Fruit fly (Drosophila melanogaster): ENCODE measurements around the gene mRNA-cap.

The mRNA-cap gene

dm6 chrX:14226093-14226492 is 16.5 kb downstream of the mRNA-cap start, which contains the start of gene mRpL38:
TSS of gene mRpL38 (plus strand) at chrX:14226289.
- TF ChIP-seq insv (optimal IDR thresholded peaks at IDR 0.05) (no peak), psq (optimal IDR thresholded peaks at IDR 0.05) (no peak), Myc (optimal IDR thresholded peaks at IDR 0.05) (no peak), h (optimal IDR thresholded peaks at IDR 0.05) (no peak), Sin3A (optimal IDR thresholded peaks at IDR 0.05) (no peak), ttk (optimal IDR thresholded peaks at IDR 0.05) (no peak)

DNA sequence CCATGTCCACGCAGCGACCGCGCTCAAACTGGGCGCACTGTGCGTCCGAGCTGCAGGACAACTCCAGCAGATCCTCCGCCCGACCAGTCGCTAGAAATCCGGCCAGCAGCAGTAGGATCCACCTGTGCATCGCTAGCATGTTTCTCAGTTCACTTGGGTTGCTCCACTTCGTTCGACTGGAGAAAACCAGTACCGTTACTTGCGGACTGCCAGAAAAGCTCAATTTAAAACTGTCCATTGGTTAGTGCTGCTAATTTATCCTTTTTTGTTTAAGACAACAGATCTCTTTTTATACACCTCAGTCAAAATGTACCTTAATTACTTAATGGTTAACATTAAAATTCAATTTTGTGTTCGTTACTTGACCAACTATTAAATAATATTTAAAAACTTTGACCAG is 17.0 kb downstream of the mRNA-cap start, which contains the start of gene CG11674:
Gene CG11674, minus strand, starts transcription at position 215 of the 400 bp plus-strand sequence.
- TF ChIP-seq Myc (optimal IDR thresholded peaks at IDR 0.05) (no peak), insv (optimal IDR thresholded peaks at IDR 0.05) (no peak), Sin3A (optimal IDR thresholded peaks at IDR 0.05) (no peak), ttk (optimal IDR thresholded peaks at IDR 0.05) (no peak), h (optimal IDR thresholded peaks at IDR 0.05) (no peak), psq (optimal IDR thresholded peaks at IDR 0.05) (no peak)

DNA sequence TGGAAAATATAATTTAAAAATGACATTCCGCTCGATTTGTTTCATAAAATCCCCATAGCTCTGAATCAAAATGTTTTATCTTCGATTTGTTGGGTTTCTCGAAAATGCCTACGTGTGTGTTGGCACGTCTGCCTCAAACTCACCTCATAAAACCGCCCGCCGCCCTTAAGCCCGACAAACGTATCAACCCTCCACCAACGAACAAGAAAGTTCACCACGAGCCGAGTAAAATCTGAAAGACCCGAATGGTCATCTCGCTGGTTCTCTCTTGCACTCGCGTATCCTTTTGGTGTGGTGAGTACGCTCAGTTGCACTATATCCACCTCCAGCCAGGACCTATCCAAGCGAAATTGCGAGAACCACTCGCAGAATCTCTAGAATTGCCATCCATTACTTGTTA is 20.6 kb downstream of the mRNA-cap start:
- TF ChIP-seq h (optimal IDR thresholded peaks at IDR 0.05): no peak
- TF ChIP-seq Myc (optimal IDR thresholded peaks at IDR 0.05): no peak
- no peak for TF ChIP-seq psq (optimal IDR thresholded peaks at IDR 0.05)
- TF ChIP-seq Sin3A (optimal IDR thresholded peaks at IDR 0.05): no peak
- no peak for TF ChIP-seq ttk (optimal IDR thresholded peaks at IDR 0.05)
- TF ChIP-seq insv (optimal IDR thresholded peaks at IDR 0.05): no peak

DNA sequence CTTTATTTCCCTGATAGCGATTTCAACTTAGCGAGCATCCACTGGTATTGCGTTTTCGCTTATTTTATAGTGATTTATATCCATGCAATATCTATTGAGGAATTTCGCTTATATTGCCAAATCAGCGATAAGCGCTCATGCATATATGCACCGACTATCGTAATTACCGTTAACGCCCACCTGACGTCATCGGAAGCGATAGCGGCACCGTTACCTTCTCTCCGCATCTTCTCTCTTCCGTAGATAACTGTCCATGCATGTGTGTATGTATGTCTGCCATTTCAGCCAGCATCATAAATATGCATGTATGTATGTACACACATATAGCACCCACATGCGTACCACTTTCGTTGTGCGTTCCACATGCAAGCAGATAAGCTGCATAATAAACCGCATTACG is 21.4 kb downstream of the mRNA-cap start:
- TF ChIP-seq insv (optimal IDR thresholded peaks at IDR 0.05): no peak
- no peak for TF ChIP-seq h (optimal IDR thresholded peaks at IDR 0.05)
- TF ChIP-seq Myc (optimal IDR thresholded peaks at IDR 0.05): no peak
- TF ChIP-seq ttk (optimal IDR thresholded peaks at IDR 0.05): no peak
- no peak for TF ChIP-seq psq (optimal IDR thresholded peaks at IDR 0.05)
- no peak for TF ChIP-seq Sin3A (optimal IDR thresholded peaks at IDR 0.05)

DNA sequence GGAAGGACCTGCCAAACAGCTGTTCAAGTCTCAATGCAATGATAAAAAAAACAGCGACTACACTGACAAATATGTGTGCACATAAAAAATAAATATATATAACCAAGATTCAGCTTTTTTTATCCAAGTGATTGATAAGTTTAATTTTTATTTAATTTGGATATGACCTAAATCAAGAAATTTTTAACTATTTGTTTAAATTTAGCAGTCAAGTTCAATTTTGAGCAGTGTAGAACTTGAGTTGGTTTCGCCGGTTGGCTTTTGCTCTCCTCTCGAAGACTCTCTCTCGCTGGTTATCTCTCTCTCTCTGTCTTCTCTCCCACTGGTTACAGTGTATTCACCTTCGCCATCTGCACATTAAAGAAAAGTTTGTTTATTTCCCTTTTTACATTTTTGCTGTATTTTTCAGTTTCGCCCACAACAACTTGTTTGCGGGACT is 24.6 kb downstream of the mRNA-cap start:
- TF ChIP-seq h (optimal IDR thresholded peaks at IDR 0.05) (no peak), ttk (optimal IDR thresholded peaks at IDR 0.05) (no peak), insv (optimal IDR thresholded peaks at IDR 0.05) (no peak), Sin3A (optimal IDR thresholded peaks at IDR 0.05) (no peak), Myc (optimal IDR thresholded peaks at IDR 0.05) (no peak), psq (optimal IDR thresholded peaks at IDR 0.05) (no peak)

DNA sequence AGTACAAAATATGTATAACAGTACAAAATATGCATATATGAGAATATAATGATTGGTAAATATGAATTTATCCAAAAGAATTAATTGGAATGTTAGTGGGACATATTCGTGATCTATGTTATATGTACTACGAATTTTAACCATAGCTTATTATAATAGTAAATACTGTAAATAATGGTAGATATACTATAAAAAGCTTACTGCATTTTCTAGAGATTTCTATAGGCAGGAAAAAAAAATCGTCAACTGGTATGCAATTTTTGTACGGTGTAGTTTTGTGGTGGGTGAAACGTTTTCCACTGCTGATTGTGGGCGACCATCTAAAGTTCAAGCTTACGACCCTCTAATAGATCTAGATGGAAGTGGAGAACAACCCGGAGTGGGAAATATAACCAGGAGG is 25.8 kb downstream of the mRNA-cap start:
- TF ChIP-seq h (optimal IDR thresholded peaks at IDR 0.05) (no peak), insv (optimal IDR thresholded peaks at IDR 0.05) (no peak), Sin3A (optimal IDR thresholded peaks at IDR 0.05) (no peak)

DNA sequence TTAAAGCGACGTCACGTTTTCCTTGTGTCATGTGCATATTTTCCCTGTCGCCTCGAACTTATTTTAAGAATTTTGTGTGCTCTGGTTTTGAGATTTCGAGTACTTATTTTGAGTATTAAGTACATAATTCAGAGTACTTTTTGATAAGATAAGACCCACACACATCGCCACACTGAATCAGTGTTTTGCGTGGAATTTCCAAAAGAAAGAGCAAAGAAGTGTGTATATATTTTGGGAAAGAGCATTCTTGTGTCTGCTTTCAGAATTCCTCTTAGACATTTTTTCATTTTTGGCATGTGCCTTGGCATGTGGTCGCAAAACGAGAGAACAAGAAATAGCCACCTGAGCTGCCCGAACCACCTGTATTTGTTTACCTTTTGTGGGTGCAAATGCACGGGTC is 26.8 kb downstream of the mRNA-cap start:
- TF ChIP-seq Myc (optimal IDR thresholded peaks at IDR 0.05) (no peak), Sin3A (optimal IDR thresholded peaks at IDR 0.05) (no peak), insv (optimal IDR thresholded peaks at IDR 0.05) (no peak), psq (optimal IDR thresholded peaks at IDR 0.05) (no peak), h (optimal IDR thresholded peaks at IDR 0.05) (no peak), ttk (optimal IDR thresholded peaks at IDR 0.05) (no peak)

dm6 chrX:14214505-14215449 is 27.8 kb downstream of the mRNA-cap start:
- no peak for TF ChIP-seq ttk (optimal IDR thresholded peaks at IDR 0.05)
- TF ChIP-seq psq (optimal IDR thresholded peaks at IDR 0.05): no peak
- TF ChIP-seq Sin3A (optimal IDR thresholded peaks at IDR 0.05): no peak
- TF ChIP-seq h (optimal IDR thresholded peaks at IDR 0.05): no peak
- TF ChIP-seq insv (optimal IDR thresholded peaks at IDR 0.05): no peak
- no peak for TF ChIP-seq Myc (optimal IDR thresholded peaks at IDR 0.05)

DNA sequence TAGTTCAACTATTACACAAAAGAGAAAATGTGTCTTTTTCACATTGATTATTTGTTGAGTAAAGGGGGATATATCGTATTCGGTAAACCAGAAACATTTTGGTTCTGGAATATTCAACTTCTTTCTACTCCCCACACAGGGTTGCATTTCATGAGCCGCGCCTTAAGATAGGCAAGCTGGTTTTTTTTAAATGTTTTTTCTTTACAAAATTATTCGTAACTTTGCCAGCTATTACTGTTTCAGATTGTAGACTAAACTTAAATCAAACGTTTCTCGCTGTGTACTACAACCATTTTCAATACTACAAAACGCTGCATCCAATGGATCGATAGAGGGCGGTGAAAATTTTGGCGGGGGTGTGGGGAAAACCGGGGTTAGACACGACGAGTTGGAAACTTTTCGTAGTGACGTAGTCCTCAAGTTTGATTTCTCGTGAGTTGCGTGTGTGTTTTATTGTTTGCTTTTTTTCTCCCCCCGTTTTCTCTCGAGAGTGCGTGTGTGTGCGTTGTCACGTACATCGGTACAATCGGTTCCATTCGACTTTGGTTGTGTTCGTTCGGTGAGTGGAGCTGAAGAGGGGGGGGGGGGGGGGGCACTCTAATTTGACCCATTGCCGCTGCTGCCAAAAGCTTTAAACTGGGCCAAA is 29.0 kb downstream of the mRNA-cap start:
- TF ChIP-seq ttk (optimal IDR thresholded peaks at IDR 0.05) (no peak), Sin3A (optimal IDR thresholded peaks at IDR 0.05) (no peak), insv (optimal IDR thresholded peaks at IDR 0.05) (no peak), h (optimal IDR thresholded peaks at IDR 0.05) (no peak), psq (optimal IDR thresholded peaks at IDR 0.05) (no peak), Myc (optimal IDR thresholded peaks at IDR 0.05) (no peak)

- TF ChIP-seq insv (optimal IDR thresholded peaks at IDR 0.05): no peak
- TF ChIP-seq Myc (optimal IDR thresholded peaks at IDR 0.05): no peak
- no peak for TF ChIP-seq psq (optimal IDR thresholded peaks at IDR 0.05)
- no peak for TF ChIP-seq Sin3A (optimal IDR thresholded peaks at IDR 0.05)
- no peak for TF ChIP-seq ttk (optimal IDR thresholded peaks at IDR 0.05)
- TF ChIP-seq h (optimal IDR thresholded peaks at IDR 0.05): no peak
Observed at dm6 chrX:14212147-14212792, 30.4 kb downstream of the mRNA-cap start.

dm6 chrX:14211250-14211944 is 31.2 kb downstream of the mRNA-cap start:
- TF ChIP-seq ttk (optimal IDR thresholded peaks at IDR 0.05) (no peak), Sin3A (optimal IDR thresholded peaks at IDR 0.05) (no peak), Myc (optimal IDR thresholded peaks at IDR 0.05) (no peak), psq (optimal IDR thresholded peaks at IDR 0.05) (no peak), h (optimal IDR thresholded peaks at IDR 0.05) (no peak), insv (optimal IDR thresholded peaks at IDR 0.05) (no peak)
